Worm (Caenorhabditis elegans) whole organism, L4 larva: ENCODE measurements around the gene ZK470.2.

ENCODE experiments used
- F37D6.2 ChIP-seq: sonication (generic microtip); optimal IDR thresholded peaks from 2 replicates; lab custom pipeline; 2016; ENCODE audit warnings: mild to moderate bottlenecking, missing genetic modification characterization, missing compliant biosample characterization
- F49E8.2 ChIP-seq: sonication (generic microtip); optimal IDR thresholded peaks from 2 replicates; lab custom pipeline; 2016; ENCODE audit warnings: missing compliant biosample characterization, mild to moderate bottlenecking, missing genetic modification characterization, borderline replicate concordance
- ama-1 ChIP-seq: fragments of 150-350 bp; optimal IDR thresholded peaks from 2 replicates; lab custom pipeline; 2014; ENCODE audit warnings: inconsistent platforms, mixed read lengths
- arid-1 ChIP-seq: fragments of 200-800 bp; sonication (Bioruptor generic); conservative IDR thresholded peaks from 2 replicates; pipeline ENCODE4 v1.3.6; 2022; ENCODE audit warnings: missing genetic modification reagents, missing genetic modification characterization, missing compliant biosample characterization
- attf-4 ChIP-seq: sonication (generic microtip); optimal IDR thresholded peaks from 3 replicates; lab custom pipeline; 2017; ENCODE audit warnings: missing biosample characterization, missing genetic modification characterization
- ceh-62 ChIP-seq: sonication (generic microtip); optimal IDR thresholded peaks from 2 replicates; lab custom pipeline; 2017; ENCODE audit warnings: missing biosample characterization, missing genetic modification characterization
- ces-1 ChIP-seq: fragments of 150-350 bp; sonication (generic microtip); optimal IDR thresholded peaks from 4 replicates; lab custom pipeline; 2014; ENCODE audit warnings: missing biosample characterization, missing genetic modification reagents, missing genetic modification characterization
- ctbp-1 ChIP-seq: fragments of 200-800 bp; sonication (Bioruptor generic); IDR thresholded peaks from 2 replicates; pipeline ENCODE4 v1.3.6; 2022; ENCODE audit warnings: missing genetic modification reagents, missing genetic modification characterization, missing compliant biosample characterization
- daf-12 ChIP-seq: fragments of 150-350 bp; optimal IDR thresholded peaks from 2 replicates; lab custom pipeline; 2014; ENCODE audit warnings: missing biosample characterization, missing genetic modification reagents, missing genetic modification characterization
- daf-16 ChIP-seq, 3 experiments: sonication (generic microtip); optimal IDR thresholded peaks; 2 replicates each; lab custom pipeline; 2016 to 2017; ENCODE audit warnings: missing genetic modification characterization in 3 of 3, missing genetic modification reagents in 3 of 3, mild to moderate bottlenecking in 2 of 3, missing compliant biosample characterization in 2 of 3, missing biosample characterization in 1 of 3, moderate library complexity in 1 of 3
- daf-19 ChIP-seq: fragments of 200-800 bp; sonication (Bioruptor generic); conservative IDR thresholded peaks from 2 replicates; pipeline ENCODE4 v1.3.6; 2022; ENCODE audit warnings: missing genetic modification characterization, missing compliant biosample characterization
- dmd-9 ChIP-seq: fragments of 200-800 bp; sonication (Bioruptor generic); IDR thresholded peaks from 2 replicates; pipeline ENCODE4 v1.3.6; 2022; ENCODE audit warnings: missing genetic modification reagents, missing genetic modification characterization, missing compliant biosample characterization
- dpl-1 ChIP-seq: fragments of 150-350 bp; optimal IDR thresholded peaks from 2 replicates; lab custom pipeline; 2014; ENCODE audit warnings: missing biosample characterization, missing genetic modification reagents, missing genetic modification characterization
- fkh-10 ChIP-seq: fragments of 150-350 bp; optimal IDR thresholded peaks from 2 replicates; lab custom pipeline; 2014; ENCODE audit warnings: missing biosample characterization, missing genetic modification reagents, missing genetic modification characterization
- fos-1 ChIP-seq: fragments of 150-350 bp; optimal IDR thresholded peaks from 2 replicates; lab custom pipeline; 2014; ENCODE audit warnings: missing biosample characterization, missing genetic modification characterization
- hlh-11 ChIP-seq: fragments of 200-800 bp; sonication (Bioruptor generic); optimal IDR thresholded peaks from 2 replicates; lab custom pipeline; 2018; ENCODE audit warnings: mild to moderate bottlenecking, missing genetic modification characterization, missing compliant biosample characterization
- hlh-30 ChIP-seq: sonication (generic microtip); optimal IDR thresholded peaks from 2 replicates; lab custom pipeline; 2017; ENCODE audit warnings: antibody characterized with exemption, mild to moderate bottlenecking, missing genetic modification characterization, missing compliant biosample characterization; ENCODE audit not compliant: insufficient read depth
- hmg-1.1 ChIP-seq: fragments of 200-800 bp; sonication (Bioruptor generic); IDR thresholded peaks from 2 replicates; pipeline ENCODE4 v1.3.6; 2022; ENCODE audit warnings: missing genetic modification reagents, missing genetic modification characterization, missing compliant biosample characterization
- lin-1 ChIP-seq: fragments of 200-800 bp; sonication (Bioruptor generic); IDR thresholded peaks from 2 replicates; pipeline ENCODE4 v1.3.6; 2022; ENCODE audit warnings: missing genetic modification reagents, missing genetic modification characterization, missing compliant biosample characterization
- lin-13 ChIP-seq: fragments of 150-350 bp; optimal IDR thresholded peaks from 2 replicates; lab custom pipeline; 2014; ENCODE audit warnings: missing biosample characterization, missing genetic modification reagents, missing genetic modification characterization
- lin-38 ChIP-seq: fragments of 200-800 bp; sonication (Bioruptor generic); IDR thresholded peaks from 2 replicates; pipeline ENCODE4 v1.3.6; 2022; ENCODE audit warnings: missing genetic modification reagents, missing genetic modification characterization, missing compliant biosample characterization
- lir-3 ChIP-seq: sonication (generic microtip); optimal IDR thresholded peaks from 2 replicates; lab custom pipeline; 2016; ENCODE audit warnings: mild to moderate bottlenecking, missing genetic modification characterization, missing compliant biosample characterization
- mdl-1 ChIP-seq, 2 experiments: fragments of 150-350 bp in 1 of 2; sonication (generic microtip) in 1 of 2; optimal IDR thresholded peaks; 2 replicates each; lab custom pipeline; 2014 to 2017; ENCODE audit warnings: missing biosample characterization in 2 of 2, missing genetic modification characterization in 2 of 2
- mdt-29 ChIP-seq: fragments of 200-800 bp; sonication (Bioruptor generic); IDR thresholded peaks from 2 replicates; pipeline ENCODE4 v1.3.6; 2022; ENCODE audit warnings: missing genetic modification reagents, missing genetic modification characterization, missing compliant biosample characterization
- mxl-2 ChIP-seq: fragments of 200-800 bp; sonication (Bioruptor generic); conservative IDR thresholded peaks from 2 replicates; pipeline ENCODE4 v1.3.6; 2022; ENCODE audit warnings: missing genetic modification reagents, missing genetic modification characterization, missing compliant biosample characterization
- mxl-3 ChIP-seq: fragments of 200-800 bp; sonication (Bioruptor generic); optimal IDR thresholded peaks from 2 replicates; lab custom pipeline; 2018; ENCODE audit warnings: mild to moderate bottlenecking, missing genetic modification characterization, missing compliant biosample characterization
- nhr-11 ChIP-seq: fragments of 150-350 bp; optimal IDR thresholded peaks from 2 replicates; lab custom pipeline; 2014; ENCODE audit warnings: missing biosample characterization, missing genetic modification characterization
- nhr-6 ChIP-seq: fragments of 150-350 bp; optimal IDR thresholded peaks from 2 replicates; lab custom pipeline; 2014; ENCODE audit warnings: missing biosample characterization, missing genetic modification characterization
- php-3 ChIP-seq: fragments of 200-800 bp; sonication (Bioruptor generic); IDR thresholded peaks from 2 replicates; pipeline ENCODE4 v1.3.6; 2022; ENCODE audit warnings: missing genetic modification reagents, missing genetic modification characterization, missing compliant biosample characterization
- rbr-2 ChIP-seq: sonication (generic microtip); optimal IDR thresholded peaks from 2 replicates; lab custom pipeline; 2016; ENCODE audit warnings: missing genotype, missing genetic modification characterization, missing compliant biosample characterization
- sdz-12 ChIP-seq: fragments of 200-800 bp; sonication (Bioruptor generic); optimal IDR thresholded peaks from 2 replicates; lab custom pipeline; 2018; ENCODE audit warnings: mild to moderate bottlenecking, missing genetic modification characterization, missing compliant biosample characterization
- set-16 ChIP-seq: fragments of 200-800 bp; sonication (Bioruptor generic); IDR thresholded peaks from 2 replicates; pipeline ENCODE4 v1.3.6; 2022; ENCODE audit warnings: missing genetic modification reagents, missing genetic modification characterization, missing compliant biosample characterization
- spr-1 ChIP-seq: sonication (generic microtip); optimal IDR thresholded peaks from 2 replicates; lab custom pipeline; 2016; ENCODE audit warnings: mild to moderate bottlenecking, missing genetic modification characterization, missing compliant biosample characterization
- unc-62 ChIP-seq, 3 experiments: fragments of 150-350 bp in 1 of 3; sonication (generic microtip); optimal IDR thresholded peaks in 2 of 3; peaks in 1 of 3; 1 replicate in 1 of 3; 2 replicates in 2 of 3; lab custom pipeline; 2014 to 2017; ENCODE audit warnings: missing biosample characterization in 3 of 3, missing genetic modification characterization in 3 of 3, missing genetic modification reagents in 3 of 3, missing genotype in 1 of 3
- ztf-11 ChIP-seq: fragments of 150-350 bp; optimal IDR thresholded peaks from 2 replicates; lab custom pipeline; 2014; ENCODE audit warnings: missing biosample characterization, missing genetic modification characterization
- ztf-7 ChIP-seq: fragments of 150-350 bp; optimal IDR thresholded peaks from 2 replicates; lab custom pipeline; 2014; ENCODE audit warnings: missing biosample characterization, missing genetic modification characterization

The ZK470.2 gene

ce11 chrX:4109970-4110369 is 25.0 kb upstream of the ZK470.2 start (continued):
- peak; percentile 5 for TF ChIP-seq hlh-30
- TF ChIP-seq, all 104 proteins: peak for 5

ce11 chrX:4111416-4111815 is 23.5 kb upstream of the ZK470.2 start, which contains the start of gene F09F9.2:
F09F9.2 (minus strand) TSS chrX:4111440.
- TF ChIP-seq lin-1 (GFP tag; lab: Robert Waterston, UW) (no peak), ceh-62 (tag; lab: Kevin White, UChicago) (no peak), ztf-7 (tag; lab: Kevin White, UChicago) (no peak), mxl-3 (GFP tag; lab: Kevin White, UChicago) (peak; percentile 37), F37D6.2 (tag; lab: Kevin White, UChicago) (no peak), ztf-11 (no peak), ctbp-1 (GFP tag; lab: Robert Waterston, UW) (no peak), lin-13 (GFP tag; lab: Kevin White, UChicago) (no peak), nhr-11 (tag; lab: Kevin White, UChicago) (no peak), mdl-1 (tag; optimal IDR thresholded peaks at IDR 0.05; lab: Kevin White, UChicago) (no peak), arid-1 (GFP tag; lab: Robert Waterston, UW) (no peak), hlh-11 (tag; lab: Kevin White, UChicago) (peak; percentile 33), dpl-1 (GFP tag; lab: Kevin White, UChicago) (no peak), rbr-2 (no peak), daf-19 (GFP tag; lab: Robert Waterston, UW) (no peak), nhr-6 (no peak)

- TF ChIP-seq dmd-9 (GFP tag; lab: Robert Waterston, UW) (no peak), mxl-2 (GFP tag; lab: Robert Waterston, UW) (no peak), daf-19 (GFP tag; lab: Robert Waterston, UW) (no peak), unc-62 (GFP tag; optimal IDR thresholded peaks at IDR 0.05 in 1 of 2; lab: Kevin White, UChicago) (no peak), unc-62 (tag; optimal IDR thresholded peaks at IDR 0.05; lab: Kevin White, UChicago) (no peak), daf-16 (GFP tag; optimal IDR thresholded peaks at IDR 0.05; lab: Kevin White, UChicago) (no peak), daf-16 (tag; optimal IDR thresholded peaks at IDR 0.05; lab: Kevin White, UChicago) (no peak), attf-4 (tag; lab: Kevin White, UChicago) (no peak), hmg-1.1 (GFP tag; lab: Robert Waterston, UW) (no peak), spr-1 (no peak), ama-1 (lab: Kevin White, UChicago) (no peak)
Observed at ce11 chrX:4115026-4115425, 19.9 kb upstream of the ZK470.2 start, which contains the start of gene F09F9.1. F09F9.1 (plus strand) TSS chrX:4115326.

- no peak for TF ChIP-seq F49E8.2
- TF ChIP-seq lir-3 (tag; lab: Kevin White, UChicago): no peak
- no peak for TF ChIP-seq php-3
- TF ChIP-seq, all 104 proteins: peak for 0
Observed at ce11 chrX:4117626-4118025, 17.3 kb upstream of the ZK470.2 start, which contains the start of gene F09F9.5. F09F9.5 (plus strand) TSS chrX:4117926.

ce11 chrX:4120935-4121334 is 14.0 kb upstream of the ZK470.2 start, which contains the start of gene F09F9.3:
F09F9.3 (minus strand) TSS chrX:4121035.
- TF ChIP-seq fos-1 (tag; lab: Kevin White, UChicago): no peak
- TF ChIP-seq ces-1 (GFP tag; lab: Kevin White, UChicago): no peak
- TF ChIP-seq sdz-12: no peak
- no peak for TF ChIP-seq lin-1 (GFP tag; lab: Robert Waterston, UW)
- no peak for TF ChIP-seq fkh-10 (GFP tag; lab: Kevin White, UChicago)
- no peak for TF ChIP-seq hmg-1.1 (GFP tag; lab: Robert Waterston, UW)
- no peak for TF ChIP-seq lir-3 (tag; lab: Kevin White, UChicago)
- TF ChIP-seq daf-12 (tag; lab: Kevin White, UChicago): no peak
- no peak for TF ChIP-seq lin-38
- no peak for TF ChIP-seq set-16
- TF ChIP-seq lin-13 (GFP tag; lab: Kevin White, UChicago): no peak
- no peak for TF ChIP-seq dpl-1 (GFP tag; lab: Kevin White, UChicago)
- no peak for TF ChIP-seq mdt-29
- no peak for TF ChIP-seq daf-19 (GFP tag; lab: Robert Waterston, UW)
